Worm (Caenorhabditis elegans) whole organism, L3 larva: Measurements from ENCODE around the gene Y32B12B.1.

ENCODE experiments used
- ceh-82 ChIP-seq: fragments of 150-350 bp; optimal IDR thresholded peaks from 2 replicates; lab custom pipeline; 2014; ENCODE audit warnings: missing biosample characterization, missing genetic modification characterization
- daf-12 ChIP-seq: fragments of 150-350 bp; optimal IDR thresholded peaks from 2 replicates; lab custom pipeline; 2014; ENCODE audit warnings: missing biosample characterization, missing genetic modification reagents, missing genetic modification characterization
- elt-3 ChIP-seq, 3 experiments: fragments of 150-350 bp in 1 of 3; sonication (generic microtip) in 2 of 3; optimal IDR thresholded peaks; 2 replicates in 2 of 3; 4 replicates in 1 of 3; lab custom pipeline; 2014 to 2017; ENCODE audit warnings: missing biosample characterization in 3 of 3, missing genetic modification characterization in 3 of 3
- lin-15B ChIP-seq: fragments of 150-350 bp; optimal IDR thresholded peaks from 2 replicates; lab custom pipeline; 2014; ENCODE audit warnings: missing biosample characterization, missing genetic modification characterization
- mdl-1 ChIP-seq: fragments of 150-350 bp; optimal IDR thresholded peaks from 2 replicates; lab custom pipeline; 2014; ENCODE audit warnings: missing biosample characterization, missing genetic modification characterization
- nfya-1 ChIP-seq: sonication (generic microtip); optimal IDR thresholded peaks from 2 replicates; lab custom pipeline; 2017; ENCODE audit warnings: missing genetic modification characterization, mild to moderate bottlenecking, missing compliant biosample characterization, antibody characterized with exemption, moderate library complexity; ENCODE audit not compliant: insufficient read depth
- nhr-12 ChIP-seq: fragments of 150-350 bp; optimal IDR thresholded peaks from 2 replicates; lab custom pipeline; 2014; ENCODE audit warnings: missing biosample characterization, missing genetic modification characterization
- nhr-237 ChIP-seq: fragments of 150-350 bp; optimal IDR thresholded peaks from 2 replicates; lab custom pipeline; 2014; ENCODE audit warnings: missing biosample characterization, missing genetic modification characterization
- nhr-25 ChIP-seq: sonication (generic microtip); optimal IDR thresholded peaks from 2 replicates; lab custom pipeline; 2017; ENCODE audit warnings: missing biosample characterization, missing genetic modification characterization
- nhr-77 ChIP-seq: fragments of 150-350 bp; optimal IDR thresholded peaks from 2 replicates; lab custom pipeline; 2014; ENCODE audit warnings: missing biosample characterization, missing genetic modification characterization
- pha-4 ChIP-seq: fragments of 150-350 bp; optimal IDR thresholded peaks from 2 replicates; lab custom pipeline; 2014; ENCODE audit warnings: missing biosample characterization, missing genetic modification reagents, missing genetic modification characterization
- unc-62 ChIP-seq: fragments of 150-350 bp; sonication (generic microtip); optimal IDR thresholded peaks from 4 replicates; lab custom pipeline; 2014; ENCODE audit warnings: missing biosample characterization, missing genetic modification reagents, missing genetic modification characterization

DNA sequence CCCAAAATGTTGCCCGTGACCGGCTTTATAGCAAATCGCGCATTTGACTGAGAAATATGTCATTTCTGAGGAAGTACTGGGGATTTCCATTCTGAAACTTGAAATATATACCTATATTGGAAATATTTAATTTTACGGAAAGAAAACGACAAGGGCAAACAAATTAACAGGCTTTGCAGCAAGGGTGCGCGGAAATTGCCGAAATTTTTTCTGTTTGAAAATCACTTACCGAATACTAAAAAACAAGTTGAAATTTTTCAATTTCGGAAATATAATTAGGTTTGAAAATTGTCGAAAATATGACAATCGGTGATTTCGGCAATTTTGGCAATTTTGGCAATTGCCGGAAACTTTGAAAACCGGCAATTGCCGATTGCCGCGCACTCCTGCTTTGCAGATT lies 31.0 kb upstream of the Y32B12B.1 start, which contains the start of gene nhr-54:
- TF ChIP-seq nhr-12 (tag; lab: Kevin White, UChicago) (no peak), nhr-25 (tag; lab: Kevin White, UChicago) (no peak), daf-12 (tag; lab: Kevin White, UChicago) (no peak), nfya-1 (tag; lab: Kevin White, UChicago) (no peak), nhr-77 (tag; lab: Kevin White, UChicago) (no peak), mdl-1 (tag; lab: Kevin White, UChicago) (no peak), elt-3 (tag; optimal IDR thresholded peaks at IDR 0.05; lab: Kevin White, UChicago) (no peak), unc-62 (GFP tag; lab: Kevin White, UChicago) (no peak), ceh-82 (tag; lab: Kevin White, UChicago) (no peak), nhr-237 (no peak), pha-4 (tag; lab: Kevin White, UChicago) (no peak), lin-15B (no peak)
